Worm (Caenorhabditis elegans) whole organism, late embryonic: ENCODE results near the gene fut-6.

ENCODE experiments used
- ceh-45 ChIP-seq: fragments of 200-800 bp; sonication (Bioruptor generic); IDR thresholded peaks from 2 replicates; pipeline ENCODE4 v1.3.6; 2022; ENCODE audit warnings: missing genetic modification reagents, missing genetic modification characterization, missing compliant biosample characterization
- che-1 ChIP-seq: sonication (generic microtip); optimal IDR thresholded peaks from 2 replicates; lab custom pipeline; 2016; ENCODE audit warnings: mild to moderate bottlenecking, missing genetic modification characterization, missing compliant biosample characterization
- fkh-10 ChIP-seq: fragments of 150-350 bp; optimal IDR thresholded peaks from 2 replicates; lab custom pipeline; 2014; ENCODE audit warnings: missing biosample characterization, missing genetic modification reagents, missing genetic modification characterization
- pag-3 ChIP-seq: sonication (generic microtip); optimal IDR thresholded peaks from 2 replicates; lab custom pipeline; 2016; ENCODE audit warnings: missing compliant biosample characterization, missing genetic modification characterization, borderline replicate concordance
- tbx-2 ChIP-seq: sonication (generic microtip); optimal IDR thresholded peaks from 2 replicates; lab custom pipeline; 2016; ENCODE audit warnings: missing genetic modification characterization, missing compliant biosample characterization
- unc-3 ChIP-seq, 2 experiments: fragments of 200-800 bp in 1 of 2; sonication (Bioruptor generic) in 1 of 2; sonication (generic microtip) in 1 of 2; conservative IDR thresholded peaks in 1 of 2; optimal IDR thresholded peaks in 1 of 2; 2 replicates each; pipeline versions ENCODE4 v1.3.6 to Lab custom; 2016 to 2022; ENCODE audit warnings: missing compliant biosample characterization in 2 of 2, missing genetic modification characterization in 2 of 2, missing genetic modification reagents in 1 of 2
- unc-42 ChIP-seq: sonication (generic microtip); optimal IDR thresholded peaks from 2 replicates; lab custom pipeline; 2016; ENCODE audit warnings: missing genotype, missing genetic modification characterization, missing compliant biosample characterization
- unc-86 ChIP-seq: sonication (generic microtip); optimal IDR thresholded peaks from 2 replicates; lab custom pipeline; 2016; ENCODE audit warnings: missing genetic modification characterization, missing compliant biosample characterization

DNA sequence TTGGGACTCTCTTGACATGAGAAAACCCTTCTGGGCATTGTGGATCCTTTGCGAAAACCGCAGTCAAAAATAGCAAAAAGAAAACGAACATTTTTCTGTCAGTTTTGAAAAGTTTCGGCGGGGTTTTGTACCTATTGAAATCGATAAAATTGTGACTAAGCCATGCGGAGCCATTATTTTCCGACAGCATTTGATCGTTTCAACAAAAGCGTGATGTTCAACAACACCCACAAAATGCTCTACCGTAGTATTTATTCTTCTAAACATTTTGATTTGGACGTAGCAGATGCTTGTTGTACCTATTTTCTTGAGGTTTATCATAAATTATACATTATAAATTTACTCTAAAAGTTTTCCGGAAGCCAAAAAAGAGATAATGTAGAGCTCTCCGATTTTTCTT is 39.3 kb downstream of the fut-6 start, which contains the start of gene clec-136:
- TF ChIP-seq pag-3, result no peak
- no peak for TF ChIP-seq fkh-10 (GFP tag; lab: Kevin White, UChicago)
- TF ChIP-seq unc-3 (GFP tag; conservative IDR thresholded peaks at IDR 0.05; lab: Robert Waterston, UW), result no peak
- TF ChIP-seq unc-3 (tag; optimal IDR thresholded peaks at IDR 0.05; lab: Kevin White, UChicago), result no peak
- TF ChIP-seq tbx-2 (tag; lab: Kevin White, UChicago), result no peak
- no peak for TF ChIP-seq unc-42
- no peak for TF ChIP-seq unc-86 (tag; lab: Kevin White, UChicago)
- no peak for TF ChIP-seq che-1
- no peak for TF ChIP-seq ceh-45 (GFP tag; lab: Robert Waterston, UW)
